Worm (Caenorhabditis elegans): ENCODE data around the gene col-74.

DNA sequence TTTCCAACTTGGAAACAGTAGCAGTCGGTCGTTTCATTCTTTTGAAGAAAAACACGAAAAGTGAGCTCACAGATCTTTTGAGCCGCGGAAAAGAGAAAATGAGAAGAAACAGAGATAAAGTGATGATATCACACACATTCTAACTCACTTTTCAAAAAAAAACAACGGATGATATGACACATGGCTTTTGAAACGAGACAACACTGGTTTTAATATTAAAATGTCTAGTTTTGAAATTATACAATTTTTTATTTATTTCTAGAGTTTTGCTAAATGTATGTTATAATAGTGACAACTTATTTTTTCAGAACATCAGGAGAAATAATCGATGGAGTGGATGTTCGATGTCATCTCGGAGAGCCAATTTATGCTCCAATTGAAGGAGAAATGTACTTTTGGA is 37.7 kb upstream of the col-74 start, which contains the start of gene K05F1.14:
- TF ChIP-seq lin-39 (tag; optimal IDR thresholded peaks at IDR 0.05) (no peak), unc-39 (tag; optimal IDR thresholded peaks at IDR 0.05) (no peak), nhr-25 (tag; optimal IDR thresholded peaks at IDR 0.05) (no peak), tbx-2 (tag; optimal IDR thresholded peaks at IDR 0.05) (no peak), fos-1 (tag; optimal IDR thresholded peaks at IDR 0.05) (no peak), nhr-11 (tag; optimal IDR thresholded peaks at IDR 0.05) (no peak), nhr-76 (tag; optimal IDR thresholded peaks at IDR 0.05) (no peak), pqm-1 (tag; optimal IDR thresholded peaks at IDR 0.05) (no peak), ceh-28 (tag; optimal IDR thresholded peaks at IDR 0.05) (no peak), ama-1 (optimal IDR thresholded peaks at IDR 0.05) (no peak), mdl-1 (tag; optimal IDR thresholded peaks at IDR 0.05) (no peak)
